Fruit fly (Drosophila melanogaster): ENCODE data around the gene CG31975.
A peak's percentile ranks its signal among the peaks of the same experiment; 100 is the strongest.

CG31975 gene

DNA sequence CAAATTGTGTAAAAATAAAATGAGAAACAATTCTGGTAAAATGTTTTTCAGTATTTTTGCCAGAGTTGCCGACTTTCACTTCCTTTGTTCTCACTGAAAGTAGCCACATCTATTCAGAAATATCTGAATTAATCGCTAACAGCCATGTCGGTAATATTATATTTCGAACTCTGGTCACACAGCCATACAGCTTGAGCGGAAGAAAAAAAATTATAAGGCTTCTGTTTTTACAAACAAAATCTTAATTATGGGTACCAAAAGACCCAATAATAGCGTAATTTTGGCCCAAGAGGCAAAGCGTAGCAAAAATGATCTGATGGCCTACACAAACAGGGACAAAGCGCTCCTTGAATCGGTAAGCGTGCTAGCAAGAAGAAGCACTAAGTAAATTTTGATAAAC lies 15.2 kb upstream of the CG31975 start, which contains the start of gene CG3436 (continued):
- peak; percentile 6 for TF ChIP-seq Ssrp (tag; optimal IDR thresholded peaks at IDR 0.05)
- TF ChIP-seq BEAF-32 (GFP tag; optimal IDR thresholded peaks at IDR 0.05) = peak; percentile 71
- no peak for TF ChIP-seq CG9215 (GFP tag; IDR thresholded peaks at IDR 0.05)
- peak; percentile 67 for TF ChIP-seq HmgD (GFP tag; optimal IDR thresholded peaks at IDR 0.05)
- peak; percentile 44 for TF ChIP-seq Sin3A (optimal IDR thresholded peaks at IDR 0.05)
- peak; percentile 52 for TF ChIP-seq Lhr (GFP tag; optimal IDR thresholded peaks at IDR 0.05)
- TF ChIP-seq Myb (GFP tag; optimal IDR thresholded peaks at IDR 0.05) = peak; percentile 48
- peak; percentile 86 for TF ChIP-seq CG9797 (GFP tag; optimal IDR thresholded peaks at IDR 0.05)
- TF ChIP-seq CG4617 (GFP tag; optimal IDR thresholded peaks at IDR 0.05; ENCODE audit: borderline replicate concordance) = peak; percentile 96
- TF ChIP-seq Blimp-1 (GFP tag; optimal IDR thresholded peaks at IDR 0.05) = no peak
- no peak for TF ChIP-seq CG3065 (GFP tag; optimal IDR thresholded peaks at IDR 0.05)
- peak; percentile 7 for TF ChIP-seq p53 (GFP tag; optimal IDR thresholded peaks at IDR 0.05)
- TF ChIP-seq insv (GFP tag; optimal IDR thresholded peaks at IDR 0.05) = peak in 1 of 2 experiments; percentile 4
- TF ChIP-seq Sry-δ (GFP tag; optimal IDR thresholded peaks at IDR 0.05) = peak; percentile 58
- TF ChIP-seq hbn (GFP tag; IDR thresholded peaks at IDR 0.05; ENCODE audit: partially characterized antibody) = no peak
- no peak for TF ChIP-seq exex (tag; optimal IDR thresholded peaks at IDR 0.05)
- TF ChIP-seq CG15601 (tag; optimal IDR thresholded peaks at IDR 0.05) = peak; percentile 8
- TF ChIP-seq Ets97D (GFP tag; optimal IDR thresholded peaks at IDR 0.05) = peak; percentile 87
- no peak for TF ChIP-seq CG32767 (GFP tag; IDR thresholded peaks at IDR 0.05)
- TF ChIP-seq stwl (tag; optimal IDR thresholded peaks at IDR 0.05) = peak; percentile 88
- TF ChIP-seq CG11247 (GFP tag; IDR thresholded peaks at IDR 0.05) = no peak
- TF ChIP-seq trh (GFP tag; optimal IDR thresholded peaks at IDR 0.05) = no peak
- peak; percentile 24 for TF ChIP-seq CG7987 (GFP tag; optimal IDR thresholded peaks at IDR 0.05)
- TF ChIP-seq CG12659 (GFP tag; optimal IDR thresholded peaks at IDR 0.05) = peak; percentile 68
- peak; percentile 62 for TF ChIP-seq YL-1 (GFP tag; optimal IDR thresholded peaks at IDR 0.05)
- TF ChIP-seq CG14710 (tag; optimal IDR thresholded peaks at IDR 0.05) = peak; percentile 59
- TF ChIP-seq sug (tag; optimal IDR thresholded peaks at IDR 0.05) = peak; percentile 37
- TF ChIP-seq lilli (GFP tag; optimal IDR thresholded peaks at IDR 0.05) = peak; percentile 12
- TF ChIP-seq sqz (GFP tag; optimal IDR thresholded peaks at IDR 0.05) = peak; percentile 70
- peak; percentile 33 for TF ChIP-seq CG17802 (tag; optimal IDR thresholded peaks at IDR 0.05)
- TF ChIP-seq D19A (tag; optimal IDR thresholded peaks at IDR 0.05) = no peak
- TF ChIP-seq Dek (tag; optimal IDR thresholded peaks at IDR 0.05) = no peak
- TF ChIP-seq Med (GFP tag) = peak; percentile 82
- peak; percentile 16 for TF ChIP-seq nerfin-1 (tag; optimal IDR thresholded peaks at IDR 0.05)
- TF ChIP-seq CG17912 (GFP tag; optimal IDR thresholded peaks at IDR 0.05) = peak; percentile 34
- TF ChIP-seq PHDP (tag; optimal IDR thresholded peaks at IDR 0.05) = peak; percentile 27
- peak; percentile 52 for TF ChIP-seq phol (tag; optimal IDR thresholded peaks at IDR 0.05)
- TF ChIP-seq CG8290 (GFP tag; optimal IDR thresholded peaks at IDR 0.05) = no peak
- peak in 1 of 2 experiments; percentile 38 for TF ChIP-seq CG8290 (tag; optimal IDR thresholded peaks at IDR 0.05)
- peak; percentile 55 for TF ChIP-seq CG30020 (tag; optimal IDR thresholded peaks at IDR 0.05)
- TF ChIP-seq CG10267 (tag; optimal IDR thresholded peaks at IDR 0.05) = peak; percentile 31
- TF ChIP-seq CG9817 (tag; optimal IDR thresholded peaks at IDR 0.05) = peak; percentile 17
- TF ChIP-seq abd-A (tag; optimal IDR thresholded peaks at IDR 0.05) = no peak
- TF ChIP-seq CG7556 (GFP tag; optimal IDR thresholded peaks at IDR 0.05) = no peak
- peak; percentile 14 for TF ChIP-seq CG13624 (GFP tag; optimal IDR thresholded peaks at IDR 0.05)
- TF ChIP-seq tgo (GFP tag; IDR thresholded peaks at IDR 0.05) = no peak
- TF ChIP-seq CG18764 (GFP tag; optimal IDR thresholded peaks at IDR 0.05) = no peak
- peak; percentile 73 for TF ChIP-seq CG15514 (GFP tag; optimal IDR thresholded peaks at IDR 0.05)
- TF ChIP-seq CG2120 (GFP tag; optimal IDR thresholded peaks at IDR 0.05) = peak; percentile 12
- peak; percentile 20 for TF ChIP-seq CG13296 (GFP tag; optimal IDR thresholded peaks at IDR 0.05)
- no peak for TF ChIP-seq Ada2b (GFP tag; IDR thresholded peaks at IDR 0.05)
